Worm (Caenorhabditis elegans) whole organism, L4/young adult: Measurements from ENCODE around the gene nhr-267.
A peak's percentile ranks its signal among the peaks of the same experiment; 100 is the strongest.
"Not testable (repeated sequence)": the region's sequence is repeated elsewhere in the genome, so short reads cannot be mapped to it uniquely, and the experiment has no call there.

Experiments
- W03F9.2 ChIP-seq: fragments of 150-350 bp; optimal IDR thresholded peaks from 2 replicates; lab custom pipeline; 2014; ENCODE audit warnings: missing biosample characterization, missing genetic modification characterization
- dao-5 ChIP-seq: sonication (generic microtip); optimal IDR thresholded peaks from 2 replicates; lab custom pipeline; 2016; ENCODE audit warnings: missing genotype, missing genetic modification characterization, moderate library complexity, missing compliant biosample characterization
- him-1 ChIP-seq: sonication (generic microtip); optimal IDR thresholded peaks from 2 replicates; lab custom pipeline; 2016; ENCODE audit warnings: missing genotype, missing genetic modification reagents, missing genetic modification characterization, missing compliant biosample characterization

nhr-267 gene

DNA sequence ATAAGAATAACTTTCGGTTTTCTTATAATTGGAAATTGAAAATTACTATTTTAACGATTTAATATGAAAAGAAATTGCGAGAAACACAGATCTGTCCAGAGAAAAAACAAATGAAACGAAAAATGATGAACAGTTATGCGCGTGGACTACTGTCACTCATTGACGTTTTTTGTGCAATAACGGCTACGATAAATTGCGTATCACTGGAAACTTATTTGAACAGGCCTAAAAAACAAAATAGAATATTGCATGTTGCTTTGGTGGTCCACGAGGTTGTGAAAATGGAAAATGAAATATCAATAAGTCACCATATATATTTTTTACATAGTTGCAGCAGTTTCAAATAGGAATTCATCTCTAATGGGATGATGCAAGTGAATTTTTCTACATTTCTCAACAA lies 21.7 kb downstream of the nhr-267 start:
- TF ChIP-seq dao-5 (tag; lab: Kevin White, UChicago), result no peak
- TF ChIP-seq W03F9.2 (tag; lab: Kevin White, UChicago), result no peak
- no peak for TF ChIP-seq him-1 (tag; lab: Kevin White, UChicago)

- TF ChIP-seq dao-5 (tag; lab: Kevin White, UChicago) (no peak), W03F9.2 (tag; lab: Kevin White, UChicago) (no peak), him-1 (tag; lab: Kevin White, UChicago) (no peak)
These were observed 22.3 kb downstream of the nhr-267 start, which contains the start of gene flh-1 for ce11 chrIV:9263812-9264320. TSS of gene flh-1 (minus strand) at chrIV:9264270.

DNA sequence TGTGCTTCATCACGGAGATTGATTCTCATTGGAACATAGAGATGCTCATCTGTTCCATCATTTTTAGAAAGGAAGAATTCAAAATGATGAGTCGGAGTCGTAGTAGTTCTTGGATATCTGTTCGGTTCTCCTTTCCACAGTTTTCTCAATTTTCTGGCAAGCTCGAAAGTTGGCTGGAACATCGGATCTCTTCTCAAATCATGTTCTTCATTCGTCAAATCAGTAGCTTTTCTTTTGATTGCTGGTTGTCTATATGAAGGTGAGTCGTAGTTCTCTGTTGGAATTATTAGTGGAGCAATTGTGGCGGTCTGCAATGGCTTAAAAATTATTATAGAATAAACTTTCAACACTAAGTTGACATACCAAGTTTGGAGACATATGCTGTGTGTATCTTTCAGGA lies 23.9 kb downstream of the nhr-267 start:
- TF ChIP-seq W03F9.2 (tag; lab: Kevin White, UChicago), result no peak
- TF ChIP-seq him-1 (tag; lab: Kevin White, UChicago), result no peak
- TF ChIP-seq dao-5 (tag; lab: Kevin White, UChicago), result no peak

- TF ChIP-seq W03F9.2 (tag; lab: Kevin White, UChicago) (no peak), dao-5 (tag; lab: Kevin White, UChicago) (no peak), him-1 (tag; lab: Kevin White, UChicago) (no peak)
These were observed 24.5 kb downstream of the nhr-267 start, which contains the start of gene col-120 for ce11 chrIV:9261687-9262086. TSS of gene col-120 (minus strand) at chrIV:9261787.

ce11 chrIV:9260826-9261225 lies 25.4 kb downstream of the nhr-267 start:
- TF ChIP-seq him-1 (tag; lab: Kevin White, UChicago), result no peak
- no peak for TF ChIP-seq W03F9.2 (tag; lab: Kevin White, UChicago)
- no peak for TF ChIP-seq dao-5 (tag; lab: Kevin White, UChicago)

DNA sequence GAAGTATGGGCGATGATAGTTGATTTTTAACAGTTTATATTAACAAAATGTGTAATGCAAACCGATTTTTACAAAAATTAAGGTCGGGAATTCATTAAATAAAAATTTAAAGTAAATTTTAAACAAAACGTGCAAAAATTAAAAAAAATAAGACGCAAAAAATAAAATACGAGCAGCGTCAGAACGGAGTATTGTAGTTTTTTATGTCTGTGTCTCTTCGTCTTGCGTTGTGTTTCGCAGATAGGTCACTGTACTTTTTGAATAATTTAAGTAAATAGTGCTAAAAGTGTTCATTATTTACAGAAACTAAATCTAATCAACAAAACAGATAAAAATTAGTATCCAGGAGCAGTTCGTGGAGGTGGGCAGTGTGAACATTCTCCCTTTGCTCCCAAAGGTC lies 25.9 kb downstream of the nhr-267 start:
- no peak for TF ChIP-seq dao-5 (tag; lab: Kevin White, UChicago)
- peak; percentile 17 for TF ChIP-seq W03F9.2 (tag; lab: Kevin White, UChicago)

- no peak for TF ChIP-seq W03F9.2 (tag; lab: Kevin White, UChicago)
- no peak for TF ChIP-seq dao-5 (tag; lab: Kevin White, UChicago)
- TF ChIP-seq him-1 (tag; lab: Kevin White, UChicago), result no peak
These were observed 26.5 kb downstream of the nhr-267 start, which contains the start of gene Y11D7A.10 for ce11 chrIV:9259687-9260086. TSS of gene Y11D7A.10 (minus strand) at chrIV:9259768.

DNA sequence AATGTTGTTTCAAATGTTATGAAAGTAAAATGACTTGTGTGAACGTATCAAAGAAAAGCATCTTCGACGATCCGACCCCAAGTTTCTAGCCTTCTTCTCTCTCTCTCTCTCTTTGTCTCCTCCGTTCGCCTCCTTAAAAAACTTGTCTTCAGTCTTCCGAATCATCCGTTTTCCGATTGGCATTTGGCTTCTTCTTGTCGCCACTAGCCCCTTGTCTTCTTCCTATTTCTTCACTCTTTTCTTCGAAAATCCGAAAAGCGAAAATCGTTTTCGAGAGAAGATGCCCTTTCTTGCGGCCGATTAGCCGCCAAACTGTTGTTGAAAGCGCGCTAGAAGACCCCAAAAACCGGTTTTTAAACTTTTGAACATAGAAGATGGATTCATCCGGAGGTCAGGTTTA lies 27.7 kb downstream of the nhr-267 start:
- TF ChIP-seq W03F9.2 (tag; lab: Kevin White, UChicago) (no peak), dao-5 (tag; lab: Kevin White, UChicago) (no peak), him-1 (tag; lab: Kevin White, UChicago) (no peak)

DNA sequence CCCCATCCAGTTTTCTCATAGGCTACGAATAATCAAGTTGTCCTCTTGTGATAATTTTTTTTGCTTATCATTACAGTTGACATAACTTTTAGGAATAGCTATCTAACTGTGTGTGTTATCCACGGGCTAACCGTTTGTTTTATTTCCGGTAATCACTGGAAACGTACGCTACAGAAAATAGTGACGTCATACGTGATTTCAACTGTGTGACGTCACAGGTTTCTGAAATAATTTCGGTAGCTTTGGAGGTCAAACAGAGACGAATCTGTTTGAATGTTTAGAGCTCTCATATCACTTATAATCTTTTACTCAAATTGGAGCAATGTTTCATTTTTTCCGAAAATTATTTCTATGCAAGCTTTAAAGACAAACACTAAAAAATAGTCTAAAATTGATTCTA lies 29.3 kb downstream of the nhr-267 start:
- TF ChIP-seq him-1 (tag; lab: Kevin White, UChicago) (no peak), dao-5 (tag; lab: Kevin White, UChicago) (no peak), W03F9.2 (tag; lab: Kevin White, UChicago) (no peak)

- TF ChIP-seq W03F9.2 (tag; lab: Kevin White, UChicago), result no peak
- TF ChIP-seq dao-5 (tag; lab: Kevin White, UChicago), result no peak
- no peak for TF ChIP-seq him-1 (tag; lab: Kevin White, UChicago)
These were observed 30.2 kb downstream of the nhr-267 start, which contains the start of gene Y11D7A.9 for ce11 chrIV:9256017-9256416. TSS of gene Y11D7A.9 (minus strand) at chrIV:9256117.

ce11 chrIV:9251079-9251478 lies 35.1 kb downstream of the nhr-267 start, which contains the start of gene Y11D7A.8:
TSS of gene Y11D7A.8 (plus strand) at chrIV:9251379.
- no peak for TF ChIP-seq dao-5 (tag; lab: Kevin White, UChicago)
- TF ChIP-seq W03F9.2 (tag; lab: Kevin White, UChicago), result no peak
- no peak for TF ChIP-seq him-1 (tag; lab: Kevin White, UChicago)

DNA sequence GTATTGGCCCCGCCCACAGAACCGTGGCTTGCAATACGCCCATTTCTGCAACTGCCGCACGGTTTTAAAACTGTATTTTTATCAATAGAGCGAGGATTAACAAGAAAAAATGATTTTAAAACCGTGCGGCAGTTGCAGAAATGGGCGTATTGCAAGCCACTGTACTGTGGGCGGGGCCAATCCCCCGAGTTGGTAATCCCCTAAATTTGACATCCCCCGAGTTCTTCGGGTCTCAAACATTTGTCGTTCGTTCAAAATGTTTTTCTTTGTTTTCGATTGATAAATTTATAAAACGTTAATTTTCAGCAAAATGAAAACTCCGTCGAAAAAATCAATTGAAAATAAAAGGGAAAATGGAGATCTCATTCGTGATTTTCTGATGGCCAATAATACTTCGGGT lies 37.0 kb downstream of the nhr-267 start, which contains the start of gene Y11D7A.7:
Gene Y11D7A.7, plus strand, starts transcription at position 301 of the 400 bp plus-strand sequence.
- not testable (repeated sequence) for TF ChIP-seq W03F9.2, dao-5, him-1 (tag; lab: Kevin White, UChicago)

DNA sequence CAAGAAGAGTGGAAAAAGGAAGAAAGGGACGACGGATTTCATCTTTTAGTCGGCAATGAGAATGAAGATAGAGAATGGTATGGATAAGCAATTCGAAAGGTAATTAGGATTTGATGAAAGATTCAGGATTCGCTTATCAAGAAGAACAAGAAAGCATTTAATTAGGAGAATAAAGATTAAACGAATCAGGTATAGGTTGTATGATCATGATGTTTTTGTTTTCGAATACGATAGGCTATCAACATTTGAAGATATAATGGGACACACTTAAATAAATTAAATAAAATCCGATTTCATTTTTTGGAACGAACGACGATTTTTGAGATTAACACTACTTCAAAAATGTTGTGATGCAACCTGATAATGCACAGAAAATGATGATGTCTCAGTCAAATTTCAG lies 40.8 kb downstream of the nhr-267 start, which contains the start of gene Y11D7A.5:
Gene Y11D7A.5, minus strand, starts transcription at position 101 of the 400 bp plus-strand sequence.
- TF ChIP-seq dao-5 (tag; lab: Kevin White, UChicago), result no peak
- no peak for TF ChIP-seq him-1 (tag; lab: Kevin White, UChicago)
- no peak for TF ChIP-seq W03F9.2 (tag; lab: Kevin White, UChicago)

ce11 chrIV:9243670-9244069 lies 42.5 kb downstream of the nhr-267 start, which contains the start of gene rab-28:
TSS of gene rab-28 (minus strand) at chrIV:9244012.
- TF ChIP-seq him-1 (tag; lab: Kevin White, UChicago), result no peak
- no peak for TF ChIP-seq dao-5 (tag; lab: Kevin White, UChicago)
- no peak for TF ChIP-seq W03F9.2 (tag; lab: Kevin White, UChicago)
